Worm (Caenorhabditis elegans): Measurements from ENCODE around the gene C23G10.7.

Gene C23G10.7

ce11 chrIII:6230870-6231269, 32.7 kb upstream of the C23G10.7 start, which contains the start of gene esyt-2:
Gene esyt-2 (minus strand): TSS chrIII:6230970.
- TF ChIP-seq ZK546.5 (tag; optimal IDR thresholded peaks at IDR 0.05) (no peak), nhr-28 (tag; optimal IDR thresholded peaks at IDR 0.05) (no peak), sea-2 (GFP tag; optimal IDR thresholded peaks at IDR 0.05) (no peak), lsy-12 (tag; optimal IDR thresholded peaks at IDR 0.05) (no peak), jun-1 (tag; optimal IDR thresholded peaks at IDR 0.05) (no peak)

ce11 chrIII:6221403-6221802, 23.2 kb upstream of the C23G10.7 start:
- TF ChIP-seq unc-62 (GFP tag; optimal IDR thresholded peaks at IDR 0.05) = no peak
- TF ChIP-seq hmg-11 (tag; optimal IDR thresholded peaks at IDR 0.05) = no peak
- TF ChIP-seq ceh-9 (tag; optimal IDR thresholded peaks at IDR 0.05) = no peak
- no peak for TF ChIP-seq nhr-28 (tag; optimal IDR thresholded peaks at IDR 0.05)
- no peak for TF ChIP-seq fkh-2 (tag; optimal IDR thresholded peaks at IDR 0.05)
- TF ChIP-seq ceh-16 (tag; optimal IDR thresholded peaks at IDR 0.05) = no peak
- no peak for TF ChIP-seq daf-12 (tag; optimal IDR thresholded peaks at IDR 0.05)
- no peak for TF ChIP-seq jun-1 (tag; optimal IDR thresholded peaks at IDR 0.05)
- no peak for TF ChIP-seq snpc-4 (tag; optimal IDR thresholded peaks at IDR 0.05)

- TF ChIP-seq nhr-12 (tag; optimal IDR thresholded peaks at IDR 0.05) (no peak), elt-3 (tag; optimal IDR thresholded peaks at IDR 0.05) (no peak), elt-2 (tag; optimal IDR thresholded peaks at IDR 0.05) (no peak), fkh-10 (GFP tag; optimal IDR thresholded peaks at IDR 0.05) (no peak), sea-2 (GFP tag; optimal IDR thresholded peaks at IDR 0.05) (no peak), nhr-77 (tag; optimal IDR thresholded peaks at IDR 0.05) (no peak), skn-1 (tag; optimal IDR thresholded peaks at IDR 0.05) (no peak), unc-39 (tag; optimal IDR thresholded peaks at IDR 0.05) (no peak), pqm-1 (tag; optimal IDR thresholded peaks at IDR 0.05) (no peak), ztf-4 (tag; optimal IDR thresholded peaks at IDR 0.05) (no peak), lsy-12 (tag; optimal IDR thresholded peaks at IDR 0.05) (no peak), nhr-76 (tag; optimal IDR thresholded peaks at IDR 0.05) (no peak), mml-1 (tag; optimal IDR thresholded peaks at IDR 0.05) (no peak), nhr-11 (tag; optimal IDR thresholded peaks at IDR 0.05) (no peak), nhr-28 (tag; optimal IDR thresholded peaks at IDR 0.05) (no peak), ceh-9 (tag; optimal IDR thresholded peaks at IDR 0.05) (no peak), fos-1 (tag; optimal IDR thresholded peaks at IDR 0.05) (no peak), nhr-237 (tag; optimal IDR thresholded peaks at IDR 0.05) (no peak), unc-62 (GFP tag; optimal IDR thresholded peaks at IDR 0.05) (no peak)
Observed at ce11 chrIII:6216833-6217466, 18.7 kb upstream of the C23G10.7 start, which contains the start of gene hot-4. Gene hot-4 (plus strand): TSS chrIII:6217416.

ce11 chrIII:6215943-6216342, 17.7 kb upstream of the C23G10.7 start:
- TF ChIP-seq aly-2 (tag; optimal IDR thresholded peaks at IDR 0.05) (no peak), unc-39 (tag; optimal IDR thresholded peaks at IDR 0.05) (no peak), nhr-43 (tag; optimal IDR thresholded peaks at IDR 0.05; ENCODE audit: poor library complexity, severe bottlenecking) (peak; percentile 92), nhr-23 (tag; optimal IDR thresholded peaks at IDR 0.05) (peak; percentile 36), mdl-1 (tag; optimal IDR thresholded peaks at IDR 0.05) (peak; percentile 14), ZK546.5 (tag; optimal IDR thresholded peaks at IDR 0.05) (no peak), fkh-2 (tag; optimal IDR thresholded peaks at IDR 0.05) (no peak), nhr-77 (tag; optimal IDR thresholded peaks at IDR 0.05) (no peak), ztf-4 (tag; optimal IDR thresholded peaks at IDR 0.05) (no peak), fos-1 (tag; optimal IDR thresholded peaks at IDR 0.05) (no peak), nhr-237 (tag; optimal IDR thresholded peaks at IDR 0.05) (no peak), zag-1 (tag; optimal IDR thresholded peaks at IDR 0.05) (no peak)

ce11 chrIII:6215476-6215875, 17.3 kb upstream of the C23G10.7 start, which contains the start of gene C23G10.11:
Gene C23G10.11 (minus strand): TSS chrIII:6215576.
- TF ChIP-seq nhr-25 (tag; optimal IDR thresholded peaks at IDR 0.05) (no peak), pha-4 (tag; optimal IDR thresholded peaks at IDR 0.05) (no peak), jun-1 (tag; optimal IDR thresholded peaks at IDR 0.05) (no peak), nhr-12 (tag; optimal IDR thresholded peaks at IDR 0.05) (no peak)
